Worm (Caenorhabditis elegans) whole organism, midembryonic: ENCODE measurements around the gene swd-2.1.

ENCODE experiments used
- T22C8.4 ChIP-seq: fragments of 200-800 bp; sonication (Bioruptor generic); IDR thresholded peaks from 2 replicates; pipeline ENCODE4 v1.3.6; 2022; ENCODE audit warnings: missing genetic modification characterization, missing compliant biosample characterization
- cog-1 ChIP-seq: sonication (generic microtip); optimal IDR thresholded peaks from 2 replicates; lab custom pipeline; 2016; ENCODE audit warnings: missing genetic modification characterization, missing compliant biosample characterization
- flt-1 ChIP-seq: fragments of 200-800 bp; sonication (Bioruptor generic); IDR thresholded peaks from 2 replicates; pipeline ENCODE4 v1.3.6; 2022; ENCODE audit warnings: missing genetic modification characterization, missing compliant biosample characterization
- klf-2 ChIP-seq: fragments of 200-800 bp; sonication (Bioruptor generic); conservative IDR thresholded peaks from 2 replicates; pipeline ENCODE4 v1.3.6; 2022; ENCODE audit warnings: missing genetic modification reagents, missing genetic modification characterization, missing compliant biosample characterization
- med-1 ChIP-seq: sonication (generic microtip); optimal IDR thresholded peaks from 2 replicates; lab custom pipeline; 2017; ENCODE audit warnings: missing genetic modification characterization, mild to moderate bottlenecking, missing compliant biosample characterization, antibody characterized with exemption, missing genetic modification reagents; ENCODE audit not compliant: insufficient read depth
- ref-1 ChIP-seq: fragments of 200-800 bp; sonication (Bioruptor generic); conservative IDR thresholded peaks from 2 replicates; pipeline ENCODE4 v1.3.6; 2022; ENCODE audit warnings: missing genetic modification reagents, missing genetic modification characterization, missing compliant biosample characterization
- tab-1 ChIP-seq: fragments of 200-800 bp; sonication (Bioruptor generic); IDR thresholded peaks from 2 replicates; pipeline ENCODE4 v1.3.6; 2022; ENCODE audit warnings: missing genetic modification characterization, missing compliant biosample characterization
- ztf-23 ChIP-seq: fragments of 200-800 bp; sonication (Bioruptor generic); IDR thresholded peaks from 2 replicates; pipeline ENCODE4 v1.3.6; 2022; ENCODE audit warnings: missing genetic modification reagents, missing genetic modification characterization, missing compliant biosample characterization
- ztf-29 ChIP-seq: fragments of 200-800 bp; sonication (Bioruptor generic); IDR thresholded peaks from 2 replicates; pipeline ENCODE4 v1.3.6; 2022; ENCODE audit warnings: missing genetic modification reagents, missing genetic modification characterization, missing compliant biosample characterization

DNA sequence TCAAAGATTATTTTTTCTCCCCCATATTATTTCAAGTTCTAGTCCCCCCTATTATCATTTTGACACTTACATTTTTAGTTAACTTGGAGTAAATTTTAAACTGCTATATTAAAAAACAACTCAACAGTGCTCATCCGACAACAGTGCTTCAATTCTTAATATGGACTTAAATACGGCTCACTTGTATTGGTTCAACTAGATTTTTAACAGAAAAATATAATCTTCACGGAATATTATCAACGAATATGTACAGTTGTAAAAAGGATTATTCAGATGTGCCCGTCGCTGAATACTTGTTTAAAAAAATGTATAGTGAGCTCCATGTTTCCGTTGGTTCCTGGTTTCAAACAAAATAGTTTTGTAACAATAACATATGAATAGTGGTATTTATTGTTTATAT, 24.5 kb downstream of the swd-2.1 start:
- TF ChIP-seq flt-1 (GFP tag; lab: Robert Waterston, UW) (no peak), klf-2 (no peak), med-1 (no peak), cog-1 (tag; lab: Kevin White, UChicago) (no peak), ztf-23 (GFP tag; lab: Robert Waterston, UW) (no peak), T22C8.4 (no peak), ztf-29 (no peak), ref-1 (no peak), tab-1 (GFP tag; lab: Robert Waterston, UW) (no peak)
